Fruit fly (Drosophila melanogaster) whole organism, prepupa: Measurements from ENCODE around the gene VhaPPA1-2.
A peak's percentile ranks its signal among the peaks of the same experiment; 100 is the strongest.

Experiments used
- Blimp-1 ChIP-seq: fragments of 200-800 bp; sonication (Bioruptor generic); optimal IDR thresholded peaks from 3 replicates; lab custom pipeline; 2017; ENCODE audit warnings: missing biosample characterization, missing genetic modification characterization, mild to moderate bottlenecking, moderate library complexity, missing genetic modification reagents
- CG10631 ChIP-seq: fragments of 200-800 bp; sonication (Bioruptor generic); optimal IDR thresholded peaks from 2 replicates; lab custom pipeline; 2016; ENCODE audit warnings: missing biosample characterization, missing genetic modification characterization
- CG10669 ChIP-seq: fragments of 200-800 bp; sonication (Bioruptor generic); optimal IDR thresholded peaks from 3 replicates; lab custom pipeline; 2018; ENCODE audit warnings: missing biosample characterization, mild to moderate bottlenecking, missing genetic modification characterization, moderate library complexity
- CG11294 ChIP-seq: fragments of 200-800 bp; sonication (Bioruptor generic); IDR thresholded peaks from 2 replicates; pipeline ENCODE4 v1.3.6; 2022; ENCODE audit warnings: missing biosample characterization, missing genetic modification characterization
- CG11902 ChIP-seq: fragments of 200-800 bp; sonication (Bioruptor generic); optimal IDR thresholded peaks from 3 replicates; lab custom pipeline; 2016; ENCODE audit warnings: missing biosample characterization, missing genetic modification characterization
- CG15336 ChIP-seq: fragments of 200-800 bp; sonication (Bioruptor generic); IDR thresholded peaks from 2 replicates; pipeline ENCODE4 v1.3.6; 2022; ENCODE audit warnings: missing biosample characterization, missing genetic modification characterization
- CG16779 ChIP-seq: fragments of 200-800 bp; sonication (Bioruptor generic); optimal IDR thresholded peaks from 3 replicates; lab custom pipeline; 2017; ENCODE audit warnings: missing biosample characterization, mild to moderate bottlenecking, missing genetic modification characterization
- CG3032 ChIP-seq: fragments of 200-800 bp; optimal IDR thresholded peaks from 2 replicates; lab custom pipeline; 2019; ENCODE audit warnings: missing biosample characterization, mild to moderate bottlenecking, missing genetic modification characterization, moderate library complexity
- CG34406 ChIP-seq: fragments of 200-800 bp; sonication (Bioruptor generic); optimal IDR thresholded peaks from 3 replicates; lab custom pipeline; 2016; ENCODE audit warnings: missing biosample characterization, missing genetic modification characterization
- CG3919 ChIP-seq: fragments of 200-800 bp; sonication (Bioruptor generic); optimal IDR thresholded peaks from 3 replicates; lab custom pipeline; 2016; ENCODE audit warnings: missing biosample characterization, missing genetic modification characterization
- CG4318 ChIP-seq: fragments of 200-800 bp; sonication (Bioruptor generic); optimal IDR thresholded peaks from 3 replicates; lab custom pipeline; 2017; ENCODE audit warnings: missing biosample characterization, mild to moderate bottlenecking, missing genetic modification characterization
- CG6163 ChIP-seq: fragments of 200-800 bp; sonication (Bioruptor generic); IDR thresholded peaks from 3 replicates; pipeline ENCODE4 v1.3.6; 2022; ENCODE audit warnings: missing biosample characterization, missing genetic modification characterization
- CG6276 ChIP-seq: fragments of 200-800 bp; sonication (Bioruptor generic); optimal IDR thresholded peaks from 2 replicates; lab custom pipeline; 2017; ENCODE audit warnings: missing biosample characterization, mild to moderate bottlenecking, missing genetic modification characterization
- CG6792 ChIP-seq: fragments of 200-800 bp; sonication (Bioruptor generic); optimal IDR thresholded peaks from 3 replicates; lab custom pipeline; 2016; ENCODE audit warnings: missing biosample characterization, missing genetic modification characterization
- CG6808 ChIP-seq: fragments of 200-800 bp; sonication (Bioruptor generic); optimal IDR thresholded peaks from 3 replicates; lab custom pipeline; 2017; ENCODE audit warnings: missing biosample characterization, missing genetic modification characterization, mild to moderate bottlenecking, moderate library complexity, missing genetic modification reagents
- CG6854 ChIP-seq: fragments of 200-800 bp; sonication (Bioruptor generic); optimal IDR thresholded peaks from 2 replicates; lab custom pipeline; 2017; ENCODE audit warnings: missing biosample characterization, mild to moderate bottlenecking, missing genetic modification characterization
- CG7368 ChIP-seq: fragments of 200-800 bp; sonication (Bioruptor generic); optimal IDR thresholded peaks from 3 replicates; lab custom pipeline; 2016; ENCODE audit warnings: missing biosample characterization, missing genetic modification characterization
- CG8119 ChIP-seq: fragments of 200-800 bp; sonication (Bioruptor generic); IDR thresholded peaks from 3 replicates; pipeline ENCODE4 v1.3.6; 2022; ENCODE audit warnings: missing biosample characterization, missing genetic modification characterization
- Eip78C ChIP-seq: fragments of 200-800 bp; sonication (Bioruptor generic); peaks from one replicate; lab custom pipeline; 2016; ENCODE audit warnings: missing biosample characterization, missing genetic modification characterization
- Eip93F ChIP-seq: fragments of 200-800 bp; sonication (Bioruptor generic); optimal IDR thresholded peaks from 2 replicates; lab custom pipeline; 2016; ENCODE audit warnings: missing biosample characterization, mild to moderate bottlenecking, missing genetic modification characterization
- Ets96B ChIP-seq: fragments of 200-800 bp; optimal IDR thresholded peaks from 2 replicates; lab custom pipeline; 2019; ENCODE audit warnings: missing biosample characterization, mild to moderate bottlenecking, missing genetic modification characterization, moderate library complexity
- Gug ChIP-seq: fragments of 200-800 bp; sonication (Bioruptor generic); IDR thresholded peaks from 2 replicates; pipeline ENCODE4 v1.3.6; 2022; ENCODE audit warnings: missing biosample characterization, missing genetic modification characterization
- Hr38 ChIP-seq: sonication (Bioruptor generic); optimal IDR thresholded peaks from 2 replicates; lab custom pipeline; 2016; ENCODE audit warnings: missing biosample characterization, missing genetic modification characterization
- Met ChIP-seq: fragments of 200-800 bp; sonication (Bioruptor generic); optimal IDR thresholded peaks from 3 replicates; lab custom pipeline; 2016; ENCODE audit warnings: missing biosample characterization, missing genetic modification characterization
- OdsH ChIP-seq: fragments of 200-800 bp; sonication (Bioruptor generic); optimal IDR thresholded peaks from 3 replicates; lab custom pipeline; 2016; ENCODE audit warnings: missing biosample characterization, missing genetic modification characterization
- Smox ChIP-seq: fragments of 200-800 bp; sonication (Bioruptor generic); optimal IDR thresholded peaks from 3 replicates; lab custom pipeline; 2016; ENCODE audit warnings: missing biosample characterization, missing genetic modification characterization
- Sox102F ChIP-seq: fragments of 200-800 bp; sonication (Bioruptor generic); optimal IDR thresholded peaks from 2 replicates; lab custom pipeline; 2016; ENCODE audit warnings: missing biosample characterization, mild to moderate bottlenecking, missing genetic modification characterization
- Sox14 ChIP-seq: fragments of 200-800 bp; sonication (Bioruptor generic); optimal IDR thresholded peaks from 3 replicates; lab custom pipeline; 2016; ENCODE audit warnings: missing biosample characterization, missing genetic modification characterization
- Sox15 ChIP-seq: fragments of 200-800 bp; sonication (Bioruptor generic); optimal IDR thresholded peaks from 3 replicates; lab custom pipeline; 2016; ENCODE audit warnings: missing biosample characterization, missing genetic modification characterization
- achi ChIP-seq: fragments of 200-800 bp; sonication (Bioruptor generic); optimal IDR thresholded peaks from 3 replicates; lab custom pipeline; 2016; ENCODE audit warnings: missing biosample characterization, missing genetic modification characterization
- acj6 ChIP-seq: fragments of 200-800 bp; sonication (Bioruptor generic); optimal IDR thresholded peaks from 3 replicates; lab custom pipeline; 2016; ENCODE audit warnings: missing biosample characterization, missing genetic modification characterization
- cyc ChIP-seq: fragments of 200-800 bp; sonication (Bioruptor generic); optimal IDR thresholded peaks from 3 replicates; lab custom pipeline; 2016; ENCODE audit warnings: missing biosample characterization, missing genetic modification characterization
- dac ChIP-seq: fragments of 200-800 bp; sonication (Bioruptor generic); optimal IDR thresholded peaks from 2 replicates; lab custom pipeline; 2017; ENCODE audit warnings: missing biosample characterization, mild to moderate bottlenecking, missing genetic modification characterization
- dsx ChIP-seq: fragments of 200-800 bp; optimal IDR thresholded peaks from 3 replicates; lab custom pipeline; 2019; ENCODE audit warnings: missing biosample characterization, mild to moderate bottlenecking, missing genetic modification characterization, moderate library complexity; ENCODE audit not compliant: poor library complexity, severe bottlenecking
- eg ChIP-seq: fragments of 200-800 bp; sonication (Bioruptor generic); IDR thresholded peaks from 3 replicates; pipeline ENCODE4 v1.3.6; 2022; ENCODE audit warnings: missing biosample characterization, missing genetic modification characterization
- esn ChIP-seq: fragments of 200-800 bp; sonication (Bioruptor generic); optimal IDR thresholded peaks from 2 replicates; lab custom pipeline; 2016; ENCODE audit warnings: missing biosample characterization, mild to moderate bottlenecking, missing genetic modification characterization, moderate library complexity
- fd59A ChIP-seq: fragments of 200-800 bp; sonication (Bioruptor generic); optimal IDR thresholded peaks from 2 replicates; lab custom pipeline; 2017; ENCODE audit warnings: missing biosample characterization, mild to moderate bottlenecking, missing genetic modification characterization, missing genetic modification reagents
- fd85E ChIP-seq: fragments of 200-800 bp; sonication (Bioruptor generic); optimal IDR thresholded peaks from 3 replicates; lab custom pipeline; 2016; ENCODE audit warnings: missing biosample characterization, missing genetic modification characterization
- net ChIP-seq: fragments of 200-800 bp; sonication (Bioruptor generic); optimal IDR thresholded peaks from 3 replicates; lab custom pipeline; 2016; ENCODE audit warnings: missing biosample characterization, missing genetic modification characterization
- pdm3 ChIP-seq: fragments of 200-800 bp; sonication (Bioruptor generic); optimal IDR thresholded peaks from 3 replicates; lab custom pipeline; 2016; ENCODE audit warnings: missing biosample characterization, missing genetic modification characterization
- salr ChIP-seq, 2 experiments: fragments of 200-800 bp; sonication (Bioruptor generic); optimal IDR thresholded peaks; 3 replicates each; lab custom pipeline; 2016 to 2018; ENCODE audit warnings: missing biosample characterization in 2 of 2, missing genetic modification characterization in 2 of 2, mild to moderate bottlenecking in 1 of 2
- spab ChIP-seq: fragments of 200-800 bp; sonication (Bioruptor generic); optimal IDR thresholded peaks from 2 replicates; lab custom pipeline; 2017; ENCODE audit warnings: missing biosample characterization, mild to moderate bottlenecking, missing genetic modification characterization, missing genetic modification reagents
- ss ChIP-seq, 2 experiments: fragments of 200-800 bp; sonication (Bioruptor generic); optimal IDR thresholded peaks; 2 replicates in 1 of 2; 3 replicates in 1 of 2; lab custom pipeline; 2017 to 2018; ENCODE audit warnings: mild to moderate bottlenecking in 2 of 2, missing biosample characterization in 2 of 2, missing genetic modification characterization in 2 of 2, moderate library complexity in 1 of 2
- svp ChIP-seq: fragments of 200-800 bp; sonication (Bioruptor generic); peaks from one replicate; lab custom pipeline; 2016; ENCODE audit warnings: missing biosample characterization, missing genetic modification characterization
- topi ChIP-seq: fragments of 200-800 bp; sonication (Bioruptor generic); optimal IDR thresholded peaks from 3 replicates; lab custom pipeline; 2016; ENCODE audit warnings: missing biosample characterization, missing genetic modification characterization

Gene VhaPPA1-2

DNA sequence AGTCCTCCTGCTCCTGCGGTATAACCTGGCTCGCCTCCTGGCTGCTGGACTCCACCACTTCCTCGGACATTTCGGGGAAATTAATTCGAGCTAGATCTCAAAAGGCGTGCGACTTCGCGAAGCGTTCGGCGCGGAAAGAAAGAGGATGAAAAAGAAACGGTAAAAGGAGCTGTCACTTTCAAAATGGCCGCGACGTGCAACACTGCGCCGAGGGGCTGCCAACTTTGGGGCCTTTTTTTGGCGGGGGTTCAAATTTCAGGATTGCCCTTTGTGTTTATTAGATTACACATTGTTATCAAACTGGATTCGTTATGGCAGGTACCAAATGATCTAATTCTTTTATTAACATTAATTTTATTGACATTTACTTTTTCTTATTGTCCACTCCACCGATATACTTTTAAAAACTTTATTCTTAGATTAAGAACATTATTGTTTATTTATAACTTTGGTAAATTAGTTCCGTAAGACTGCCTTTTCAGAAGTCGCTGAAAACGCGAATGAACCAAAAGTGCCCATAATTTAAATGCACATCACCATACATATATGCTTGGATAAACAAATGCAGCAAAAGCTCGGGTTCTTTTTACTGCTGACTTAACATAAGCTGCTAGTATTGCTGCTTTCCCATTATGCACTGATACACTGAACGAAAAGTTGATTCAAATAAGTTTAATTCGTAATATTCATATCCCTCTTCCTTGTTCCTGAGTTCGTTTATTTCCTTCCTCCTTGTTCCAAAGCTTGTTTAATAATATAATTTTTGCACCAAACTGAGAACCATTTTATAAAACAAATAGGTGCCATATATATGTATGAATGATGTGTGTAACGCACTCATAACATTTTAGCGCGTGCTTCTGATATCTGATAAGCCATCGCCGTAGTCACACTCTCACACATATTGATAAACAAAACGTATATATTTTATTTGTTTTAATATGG lies 1.6 kb upstream of the VhaPPA1-2 start, which contains the start of gene RpS5b:
Gene RpS5b, minus strand, starts transcription at position 156 of the 945 bp plus-strand sequence.
- TF ChIP-seq Eip78C (GFP tag; lab: Kevin White, UChicago) (peak; percentile 58), cyc (GFP tag; lab: Kevin White, UChicago) (peak; percentile 11), CG6163 (GFP tag; lab: Robert Waterston, UW) (0 out of 3 replicates have a peak, but pooled peaks have one; percentile 18), CG6854 (peak; percentile 5), Blimp-1 (peak; percentile 61), Met (GFP tag; lab: Kevin White, UChicago) (peak; percentile 28), Sox15 (no peak), Ets96B (no peak), salr (GFP tag; optimal IDR thresholded peaks at IDR 0.05; lab: Kevin White, UChicago) (no peak), achi (GFP tag; lab: Kevin White, UChicago) (peak; percentile 98), svp (GFP tag; lab: Kevin White, UChicago) (peak; percentile 34), CG3919 (peak; percentile 12), Sox14 (GFP tag; lab: Kevin White, UChicago) (peak; percentile 19)

DNA sequence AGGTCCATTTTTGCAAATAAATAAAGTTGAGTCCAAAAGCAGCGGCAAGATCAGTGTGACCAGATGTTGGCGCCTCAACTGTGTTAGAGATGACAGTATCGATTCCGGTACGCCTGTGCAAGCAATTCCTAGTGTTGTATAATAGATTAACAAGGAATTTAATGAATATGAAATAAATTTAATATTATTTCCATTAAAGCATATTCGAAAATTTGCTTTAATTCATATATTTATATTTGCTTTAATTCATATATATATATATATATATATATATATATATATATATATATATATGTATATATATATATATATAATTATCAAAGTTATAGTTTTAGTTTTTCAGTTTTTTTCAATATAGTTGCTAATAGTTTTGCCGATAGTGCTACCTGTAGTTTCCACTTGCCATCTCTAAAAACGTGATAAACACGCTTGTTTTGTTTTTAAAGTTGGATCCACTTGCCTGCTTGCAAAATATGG lies 1.8 kb downstream of the VhaPPA1-2 start, which contains the start of the genes Nup93-2 and CG3817:
Gene Nup93-2, minus strand, starts transcription at position 93 of the 477 bp plus-strand sequence.
Gene CG3817, plus strand, starts transcription at position 460 of the 477 bp plus-strand sequence.
- no peak for TF ChIP-seq salr (GFP tag; optimal IDR thresholded peaks at IDR 0.05; lab: Kevin White, UChicago)
- TF ChIP-seq esn: peak; percentile 70
- no peak for TF ChIP-seq Smox (GFP tag; lab: Kevin White, UChicago)
- peak; percentile 18 for TF ChIP-seq CG7368 (GFP tag; lab: Kevin White, UChicago)
- TF ChIP-seq CG6854: no peak
- no peak for TF ChIP-seq Gug (GFP tag; lab: Robert Waterston, UW)
- peak; percentile 61 for TF ChIP-seq CG34406 (GFP tag; lab: Kevin White, UChicago)
- TF ChIP-seq Eip93F: no peak
- no peak for TF ChIP-seq svp (GFP tag; lab: Kevin White, UChicago)
- TF ChIP-seq CG6808: no peak
- TF ChIP-seq fd59A (GFP tag; lab: Kevin White, UChicago): no peak
- TF ChIP-seq ss (GFP tag; optimal IDR thresholded peaks at IDR 0.05; lab: Kevin White, UChicago): no peak
- no peak for TF ChIP-seq Sox102F (GFP tag; lab: Kevin White, UChicago)
- no peak for TF ChIP-seq CG4318 (GFP tag; lab: Kevin White, UChicago)
- TF ChIP-seq eg (GFP tag; lab: Robert Waterston, UW): peak; percentile 67; the same call in 1 of the 3 replicates
- no peak for TF ChIP-seq spab (GFP tag; lab: Kevin White, UChicago)
- peak; percentile 23 for TF ChIP-seq Sox14 (GFP tag; lab: Kevin White, UChicago)
- peak; percentile 46 for TF ChIP-seq CG11902
- TF ChIP-seq dsx (GFP tag; lab: Kevin White, UChicago): peak; percentile 64
- TF ChIP-seq CG15336 (GFP tag; lab: Robert Waterston, UW): peak; percentile 26; the same call in 1 of the 2 replicates
- no peak for TF ChIP-seq dac (GFP tag; lab: Kevin White, UChicago)
- TF ChIP-seq OdsH: no peak
- TF ChIP-seq topi (GFP tag; lab: Kevin White, UChicago): peak; percentile 58
- TF ChIP-seq CG10631 (GFP tag; lab: Kevin White, UChicago): no peak
- no peak for TF ChIP-seq CG8119 (GFP tag; lab: Robert Waterston, UW)
- no peak for TF ChIP-seq CG16779 (tag; lab: Kevin White, UChicago)
- TF ChIP-seq CG10669 (GFP tag; lab: Kevin White, UChicago): no peak
- TF ChIP-seq CG11294 (GFP tag; lab: Robert Waterston, UW): 0 out of 2 replicates have a peak, but pooled peaks have one; percentile 33
- TF ChIP-seq net (GFP tag; lab: Kevin White, UChicago): no peak
- no peak for TF ChIP-seq Blimp-1
- peak; percentile 69 for TF ChIP-seq Ets96B
- TF ChIP-seq acj6: peak; percentile 40
- TF ChIP-seq CG6163 (GFP tag; lab: Robert Waterston, UW): peak; percentile 68; the same call in 2 of the 3 replicates
- no peak for TF ChIP-seq achi (GFP tag; lab: Kevin White, UChicago)
- TF ChIP-seq Met (GFP tag; lab: Kevin White, UChicago): no peak
- peak; percentile 48 for TF ChIP-seq Sox15
- TF ChIP-seq CG6276: no peak
- TF ChIP-seq CG3919: peak; percentile 49
- no peak for TF ChIP-seq pdm3 (GFP tag; lab: Kevin White, UChicago)
- peak; percentile 65 for TF ChIP-seq CG6792 (GFP tag; lab: Kevin White, UChicago)
- TF ChIP-seq fd85E (GFP tag; lab: Kevin White, UChicago): no peak
- TF ChIP-seq CG3032: peak; percentile 78
- no peak for TF ChIP-seq Hr38 (GFP tag; lab: Kevin White, UChicago)
